Worm (Caenorhabditis elegans) whole organism, mixed stage, embryonic: Measurements from ENCODE around the gene ttr-40.
A peak's percentile ranks its signal among the peaks of the same experiment; 100 is the strongest.

Experiments
- ceh-83 ChIP-seq: fragments of 200-800 bp; sonication (Bioruptor generic); optimal IDR thresholded peaks from 2 replicates; lab custom pipeline; 2018; ENCODE audit warnings: mild to moderate bottlenecking, missing genetic modification characterization, missing compliant biosample characterization
- ces-1 ChIP-seq: fragments of 150-350 bp; optimal IDR thresholded peaks from 2 replicates; lab custom pipeline; 2014; ENCODE audit warnings: missing biosample characterization, missing genetic modification reagents, missing genetic modification characterization
- cnd-1 ChIP-seq: fragments of 200-800 bp; sonication (Bioruptor generic); optimal IDR thresholded peaks from 2 replicates; lab custom pipeline; 2018; ENCODE audit warnings: mild to moderate bottlenecking, missing genetic modification characterization, missing compliant biosample characterization
- elt-1 ChIP-seq: sonication (generic microtip); optimal IDR thresholded peaks from 2 replicates; lab custom pipeline; 2017; ENCODE audit warnings: missing genetic modification characterization, mild to moderate bottlenecking, missing compliant biosample characterization, antibody characterized with exemption, moderate library complexity, borderline replicate concordance; ENCODE audit not compliant: insufficient read depth
- lin-13 ChIP-seq: fragments of 150-350 bp; optimal IDR thresholded peaks from 2 replicates; lab custom pipeline; 2014; ENCODE audit warnings: missing biosample characterization, missing genetic modification characterization
- mab-5 ChIP-seq: fragments of 150-350 bp; optimal IDR thresholded peaks from 2 replicates; lab custom pipeline; 2014; ENCODE audit warnings: missing biosample characterization, missing genetic modification characterization
- nhr-12 ChIP-seq: fragments of 150-350 bp; optimal IDR thresholded peaks from 2 replicates; lab custom pipeline; 2014; ENCODE audit warnings: missing biosample characterization, missing genetic modification characterization
- nhr-237 ChIP-seq: fragments of 150-350 bp; optimal IDR thresholded peaks from 2 replicates; lab custom pipeline; 2014; ENCODE audit warnings: missing biosample characterization, missing genetic modification characterization
- nhr-76 ChIP-seq: sonication (generic microtip); optimal IDR thresholded peaks from 2 replicates; lab custom pipeline; 2017; ENCODE audit warnings: missing biosample characterization, missing genetic modification characterization
- pha-4 ChIP-seq: fragments of 150-350 bp; optimal IDR thresholded peaks from 2 replicates; lab custom pipeline; 2018; ENCODE audit warnings: missing biosample characterization, missing genetic modification reagents, missing genetic modification characterization
- snpc-4 ChIP-seq: fragments of 150-350 bp; optimal IDR thresholded peaks from 2 replicates; lab custom pipeline; 2014; ENCODE audit warnings: missing biosample characterization, missing genetic modification characterization
- unc-39 ChIP-seq: fragments of 150-350 bp; optimal IDR thresholded peaks from 2 replicates; lab custom pipeline; 2014; ENCODE audit warnings: missing biosample characterization, missing genetic modification characterization

ce11 chrV:9346804-9347203 is 8.5 kb downstream of the ttr-40 start, which contains the start of the genes K07B1.7 and try-5:
- no peak for TF ChIP-seq ceh-83 (GFP tag; lab: Kevin White, UChicago)
- TF ChIP-seq nhr-237 (tag; lab: Kevin White, UChicago), result peak; percentile 48
- no peak for TF ChIP-seq nhr-12 (tag; lab: Kevin White, UChicago)
- TF ChIP-seq lin-13, result peak; percentile 2
- TF ChIP-seq elt-1, result no peak
- TF ChIP-seq snpc-4 (tag; lab: Kevin White, UChicago), result no peak
- no peak for TF ChIP-seq mab-5 (tag; lab: Kevin White, UChicago)
- TF ChIP-seq cnd-1 (tag; lab: Kevin White, UChicago), result no peak
- no peak for TF ChIP-seq unc-39 (tag; lab: Kevin White, UChicago)
- peak; percentile 45 for TF ChIP-seq pha-4 (tag; lab: Kevin White, UChicago)
- TF ChIP-seq nhr-76 (tag; lab: Kevin White, UChicago), result no peak
- peak; percentile 83 for TF ChIP-seq ces-1
